Worm (Caenorhabditis elegans): Measurements from ENCODE around the gene mpst-4.
A peak's percentile ranks its signal among the peaks of the same experiment; 100 is the strongest.
"Not testable (repeated sequence)": the region's sequence is repeated elsewhere in the genome, so short reads cannot be mapped to it uniquely, and the experiment has no call there.

Gene mpst-4

ce11 chrII:4860260-4860659 is 3.0 kb downstream of the mpst-4 start, which contains the start of the genes nspd-5 and F11G11.4:
nspd-5 (minus strand) TSS chrII:4860360.
F11G11.4 (plus strand) TSS chrII:4860594.
- not testable (repeated sequence) for TF ChIP-seq dmd-4, lin-11, lin-39 (tag; optimal IDR thresholded peaks at IDR 0.05)

- TF ChIP-seq elt-3 (tag; optimal IDR thresholded peaks at IDR 0.05) (no peak), egl-27 (tag; optimal IDR thresholded peaks at IDR 0.05) (no peak), nhr-11 (tag; optimal IDR thresholded peaks at IDR 0.05) (no peak), snpc-4 (tag; optimal IDR thresholded peaks at IDR 0.05) (no peak), zag-1 (tag; optimal IDR thresholded peaks at IDR 0.05) (no peak), crh-2 (tag; optimal IDR thresholded peaks at IDR 0.05) (no peak), sma-3 (GFP tag; optimal IDR thresholded peaks at IDR 0.05) (no peak), nhr-21 (tag; optimal IDR thresholded peaks at IDR 0.05) (no peak), ztf-4 (tag; optimal IDR thresholded peaks at IDR 0.05) (peak; percentile 35), mdl-1 (tag; optimal IDR thresholded peaks at IDR 0.05) (no peak), ztf-1 (GFP tag; conservative IDR thresholded peaks at IDR 0.05) (no peak), ama-1 (optimal IDR thresholded peaks at IDR 0.05) (peak; percentile 59)
These were observed 4.3 kb downstream of the mpst-4 start for ce11 chrII:4858906-4859411.

- TF ChIP-seq ztf-4 (tag; optimal IDR thresholded peaks at IDR 0.05), result peak; percentile 33
- TF ChIP-seq ama-1 (optimal IDR thresholded peaks at IDR 0.05), result peak; percentile 68
- TF ChIP-seq R02D3.7 (tag; optimal IDR thresholded peaks at IDR 0.05), result no peak
These were observed 5.3 kb downstream of the mpst-4 start, which contains the start of gene F11G11.5 for ce11 chrII:4857873-4858364. F11G11.5 (plus strand) TSS chrII:4857923.

ce11 chrII:4857086-4857485 is 6.2 kb downstream of the mpst-4 start:
- TF ChIP-seq crh-2 (tag; optimal IDR thresholded peaks at IDR 0.05), result peak; percentile 32
- peak; percentile 18 for TF ChIP-seq sma-9 (GFP tag; optimal IDR thresholded peaks at IDR 0.05)
- TF ChIP-seq sma-9 (tag; optimal IDR thresholded peaks at IDR 0.05), result no peak
- TF ChIP-seq mbf-1 (tag; optimal IDR thresholded peaks at IDR 0.05), result no peak
- peak; percentile 17 for TF ChIP-seq nhr-129 (tag; optimal IDR thresholded peaks at IDR 0.05)
- TF ChIP-seq fos-1 (tag; optimal IDR thresholded peaks at IDR 0.05), result peak; percentile 94
- TF ChIP-seq ztf-4 (tag; optimal IDR thresholded peaks at IDR 0.05), result no peak

DNA sequence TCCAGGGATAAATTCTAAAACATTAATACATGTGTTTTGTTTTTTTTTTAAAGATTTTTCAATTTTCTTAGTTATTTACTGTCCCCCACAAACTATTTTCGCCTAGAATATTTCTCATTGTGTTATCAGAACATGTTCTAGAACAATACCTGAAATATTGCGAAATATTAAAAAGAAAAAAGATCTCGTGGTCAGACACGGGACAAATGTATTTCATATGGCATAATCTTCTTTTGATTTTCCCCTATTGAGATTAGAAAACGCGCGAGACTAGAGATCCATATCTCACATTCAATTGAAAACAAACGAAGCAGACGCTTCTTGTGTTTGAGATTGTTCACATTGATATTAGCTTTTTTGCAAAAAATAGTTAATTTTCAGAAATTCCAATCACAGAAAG is 7.1 kb downstream of the mpst-4 start:
- TF ChIP-seq sma-9 (GFP tag; optimal IDR thresholded peaks at IDR 0.05), result peak; percentile 32
- TF ChIP-seq sma-9 (tag; optimal IDR thresholded peaks at IDR 0.05), result no peak
- no peak for TF ChIP-seq ztf-11 (tag; optimal IDR thresholded peaks at IDR 0.05)
- peak; percentile 13 for TF ChIP-seq nhr-129 (tag; optimal IDR thresholded peaks at IDR 0.05)
- TF ChIP-seq nhr-23 (tag; optimal IDR thresholded peaks at IDR 0.05), result no peak
- TF ChIP-seq elt-3 (tag; optimal IDR thresholded peaks at IDR 0.05), result no peak
- no peak for TF ChIP-seq ceh-16 (tag; optimal IDR thresholded peaks at IDR 0.05)
- TF ChIP-seq Y55F3AM.14 (GFP tag; optimal IDR thresholded peaks at IDR 0.05), result no peak
- peak; percentile 4 for TF ChIP-seq crh-2 (tag; optimal IDR thresholded peaks at IDR 0.05)
- TF ChIP-seq nhr-21 (tag; optimal IDR thresholded peaks at IDR 0.05), result peak; percentile 58
- no peak for TF ChIP-seq mbf-1 (tag; optimal IDR thresholded peaks at IDR 0.05)
- TF ChIP-seq peb-1 (tag; optimal IDR thresholded peaks at IDR 0.05), result no peak
- TF ChIP-seq aly-2 (tag; optimal IDR thresholded peaks at IDR 0.05), result no peak
- no peak for TF ChIP-seq R02D3.7 (tag; optimal IDR thresholded peaks at IDR 0.05)
- TF ChIP-seq nhr-10 (tag; optimal IDR thresholded peaks at IDR 0.05), result no peak
- no peak for TF ChIP-seq ztf-1 (GFP tag; conservative IDR thresholded peaks at IDR 0.05)
- TF ChIP-seq nhr-12 (tag; optimal IDR thresholded peaks at IDR 0.05), result no peak
- no peak for TF ChIP-seq fos-1 (tag; optimal IDR thresholded peaks at IDR 0.05)
- TF ChIP-seq sma-3 (GFP tag; optimal IDR thresholded peaks at IDR 0.05), result no peak
- no peak for TF ChIP-seq unc-39 (tag; optimal IDR thresholded peaks at IDR 0.05)
- TF ChIP-seq ama-1 (optimal IDR thresholded peaks at IDR 0.05), result no peak
- no peak for TF ChIP-seq lin-11 (tag; optimal IDR thresholded peaks at IDR 0.05)
- no peak for TF ChIP-seq unc-62 (GFP tag; optimal IDR thresholded peaks at IDR 0.05)
- peak; percentile 11 for TF ChIP-seq gmeb-1 (tag; optimal IDR thresholded peaks at IDR 0.05)
- TF ChIP-seq egl-27 (tag; optimal IDR thresholded peaks at IDR 0.05), result no peak
- no peak for TF ChIP-seq ZK546.5 (tag; optimal IDR thresholded peaks at IDR 0.05)
- no peak for TF ChIP-seq sem-4 (tag; optimal IDR thresholded peaks at IDR 0.05)
- TF ChIP-seq nhr-77 (tag; optimal IDR thresholded peaks at IDR 0.05), result no peak
- no peak for TF ChIP-seq nhr-11 (tag; optimal IDR thresholded peaks at IDR 0.05)
- TF ChIP-seq blmp-1 (tag; optimal IDR thresholded peaks at IDR 0.05; ENCODE audit: insufficient read depth), result no peak
- no peak for TF ChIP-seq mab-5 (tag; optimal IDR thresholded peaks at IDR 0.05)
- peak in 1 of 2 experiments; percentile 52 for TF ChIP-seq lsy-2 (tag; optimal IDR thresholded peaks at IDR 0.05)
- TF ChIP-seq ztf-4 (tag; optimal IDR thresholded peaks at IDR 0.05), result no peak
- TF ChIP-seq C34F6.9 (tag; optimal IDR thresholded peaks at IDR 0.05), result peak; percentile 54
- no peak for TF ChIP-seq lin-13 (GFP tag; optimal IDR thresholded peaks at IDR 0.05)
- TF ChIP-seq unc-55 (GFP tag; optimal IDR thresholded peaks at IDR 0.05), result peak; percentile 6
- TF ChIP-seq nhr-25 (tag; optimal IDR thresholded peaks at IDR 0.05), result peak; percentile 73
- no peak for TF ChIP-seq lin-39 (tag; optimal IDR thresholded peaks at IDR 0.05)
- TF ChIP-seq snpc-4 (tag; optimal IDR thresholded peaks at IDR 0.05), result no peak

All from whole organism, L2 larva.